Worm (Caenorhabditis elegans) whole organism, mixed stage, embryonic: Measurements from ENCODE around the gene F45C12.17.

ENCODE experiments used
- M03D4.4 ChIP-seq: sonication (generic microtip); optimal IDR thresholded peaks from 2 replicates; lab custom pipeline; 2017; ENCODE audit warnings: mild to moderate bottlenecking, missing genetic modification characterization, missing compliant biosample characterization
- bed-3 ChIP-seq: fragments of 200-800 bp; sonication (Bioruptor generic); optimal IDR thresholded peaks from 3 replicates; lab custom pipeline; 2018; ENCODE audit warnings: mild to moderate bottlenecking, missing genetic modification characterization, moderate library complexity, missing compliant biosample characterization
- blmp-1 ChIP-seq: fragments of 150-350 bp; optimal IDR thresholded peaks from 2 replicates; lab custom pipeline; 2014; ENCODE audit warnings: missing biosample characterization, missing genetic modification characterization
- ceh-39 ChIP-seq: fragments of 150-350 bp; optimal IDR thresholded peaks from 2 replicates; lab custom pipeline; 2014; ENCODE audit warnings: missing biosample characterization, missing genetic modification characterization
- ceh-43 ChIP-seq: fragments of 200-800 bp; sonication (Bioruptor generic); optimal IDR thresholded peaks from 2 replicates; lab custom pipeline; 2018; ENCODE audit warnings: mild to moderate bottlenecking, missing genetic modification characterization, moderate library complexity, missing compliant biosample characterization
- ceh-83 ChIP-seq: fragments of 200-800 bp; sonication (Bioruptor generic); optimal IDR thresholded peaks from 2 replicates; lab custom pipeline; 2018; ENCODE audit warnings: mild to moderate bottlenecking, missing genetic modification characterization, missing compliant biosample characterization
- ces-1 ChIP-seq: fragments of 150-350 bp; optimal IDR thresholded peaks from 2 replicates; lab custom pipeline; 2014; ENCODE audit warnings: missing biosample characterization, missing genetic modification reagents, missing genetic modification characterization
- cnd-1 ChIP-seq: fragments of 200-800 bp; sonication (Bioruptor generic); optimal IDR thresholded peaks from 2 replicates; lab custom pipeline; 2018; ENCODE audit warnings: mild to moderate bottlenecking, missing genetic modification characterization, missing compliant biosample characterization
- drap-1 ChIP-seq: fragments of 200-800 bp; sonication (Bioruptor generic); optimal IDR thresholded peaks from 3 replicates; lab custom pipeline; 2018; ENCODE audit warnings: mild to moderate bottlenecking, missing genetic modification characterization, missing compliant biosample characterization
- elt-1 ChIP-seq: sonication (generic microtip); optimal IDR thresholded peaks from 2 replicates; lab custom pipeline; 2017; ENCODE audit warnings: missing genetic modification characterization, mild to moderate bottlenecking, missing compliant biosample characterization, antibody characterized with exemption, moderate library complexity, borderline replicate concordance; ENCODE audit not compliant: insufficient read depth
- flh-1 ChIP-seq: fragments of 200-800 bp; sonication (Bioruptor generic); optimal IDR thresholded peaks from 2 replicates; lab custom pipeline; 2018; ENCODE audit warnings: mild to moderate bottlenecking, missing genetic modification characterization, moderate library complexity, missing compliant biosample characterization
- ham-2 ChIP-seq: fragments of 200-800 bp; sonication (Bioruptor generic); optimal IDR thresholded peaks from 2 replicates; lab custom pipeline; 2018; ENCODE audit warnings: mild to moderate bottlenecking, missing genetic modification characterization, missing compliant biosample characterization
- hlh-1 ChIP-seq: fragments of 150-350 bp; optimal IDR thresholded peaks from 2 replicates; lab custom pipeline; 2014; ENCODE audit warnings: missing biosample characterization, missing genetic modification reagents, missing genetic modification characterization
- lin-13 ChIP-seq: fragments of 150-350 bp; optimal IDR thresholded peaks from 2 replicates; lab custom pipeline; 2014; ENCODE audit warnings: missing biosample characterization, missing genetic modification characterization
- lin-32 ChIP-seq: fragments of 200-800 bp; sonication (Bioruptor generic); optimal IDR thresholded peaks from 2 replicates; lab custom pipeline; 2018; ENCODE audit warnings: mild to moderate bottlenecking, missing genetic modification characterization, missing compliant biosample characterization
- mep-1 ChIP-seq: fragments of 150-350 bp; optimal IDR thresholded peaks from 2 replicates; lab custom pipeline; 2017; ENCODE audit warnings: missing biosample characterization, missing genetic modification reagents, missing genetic modification characterization, inconsistent platforms
- mls-2 ChIP-seq: sonication (generic microtip); optimal IDR thresholded peaks from 2 replicates; lab custom pipeline; 2016; ENCODE audit warnings: mild to moderate bottlenecking, missing genetic modification characterization, moderate library complexity, missing compliant biosample characterization
- nhr-12 ChIP-seq: fragments of 150-350 bp; optimal IDR thresholded peaks from 2 replicates; lab custom pipeline; 2014; ENCODE audit warnings: missing biosample characterization, missing genetic modification characterization
- nhr-2 ChIP-seq: fragments of 150-350 bp; optimal IDR thresholded peaks from 2 replicates; lab custom pipeline; 2014; ENCODE audit warnings: missing biosample characterization, missing genetic modification characterization
- nhr-237 ChIP-seq: fragments of 150-350 bp; optimal IDR thresholded peaks from 2 replicates; lab custom pipeline; 2014; ENCODE audit warnings: missing biosample characterization, missing genetic modification characterization
- nhr-28 ChIP-seq: fragments of 150-350 bp; optimal IDR thresholded peaks from 2 replicates; lab custom pipeline; 2014; ENCODE audit warnings: missing biosample characterization, missing genetic modification characterization
- nhr-76 ChIP-seq: sonication (generic microtip); optimal IDR thresholded peaks from 2 replicates; lab custom pipeline; 2017; ENCODE audit warnings: missing biosample characterization, missing genetic modification characterization
- sem-2 ChIP-seq: fragments of 200-800 bp; sonication (Bioruptor generic); optimal IDR thresholded peaks from 2 replicates; lab custom pipeline; 2018; ENCODE audit warnings: mild to moderate bottlenecking, missing genetic modification characterization, missing compliant biosample characterization
- snpc-4 ChIP-seq: fragments of 150-350 bp; optimal IDR thresholded peaks from 2 replicates; lab custom pipeline; 2014; ENCODE audit warnings: missing biosample characterization, missing genetic modification characterization
- sptf-1 ChIP-seq: sonication (generic microtip); optimal IDR thresholded peaks from 2 replicates; lab custom pipeline; 2017; ENCODE audit warnings: mild to moderate bottlenecking, missing genetic modification characterization, moderate library complexity, missing compliant biosample characterization
- tbx-8 ChIP-seq: fragments of 200-800 bp; sonication (Bioruptor generic); optimal IDR thresholded peaks from 2 replicates; lab custom pipeline; 2018; ENCODE audit warnings: mild to moderate bottlenecking, missing genetic modification characterization, moderate library complexity, missing compliant biosample characterization
- unc-39 ChIP-seq: fragments of 150-350 bp; optimal IDR thresholded peaks from 2 replicates; lab custom pipeline; 2014; ENCODE audit warnings: missing biosample characterization, missing genetic modification characterization
- unc-62 ChIP-seq: fragments of 150-350 bp; optimal IDR thresholded peaks from 2 replicates; lab custom pipeline; 2014; ENCODE audit warnings: missing biosample characterization, missing genetic modification reagents, missing genetic modification characterization
- zip-8 ChIP-seq: fragments of 150-350 bp; optimal IDR thresholded peaks from 2 replicates; lab custom pipeline; 2014; ENCODE audit warnings: missing biosample characterization, missing genetic modification characterization

The F45C12.17 gene

DNA sequence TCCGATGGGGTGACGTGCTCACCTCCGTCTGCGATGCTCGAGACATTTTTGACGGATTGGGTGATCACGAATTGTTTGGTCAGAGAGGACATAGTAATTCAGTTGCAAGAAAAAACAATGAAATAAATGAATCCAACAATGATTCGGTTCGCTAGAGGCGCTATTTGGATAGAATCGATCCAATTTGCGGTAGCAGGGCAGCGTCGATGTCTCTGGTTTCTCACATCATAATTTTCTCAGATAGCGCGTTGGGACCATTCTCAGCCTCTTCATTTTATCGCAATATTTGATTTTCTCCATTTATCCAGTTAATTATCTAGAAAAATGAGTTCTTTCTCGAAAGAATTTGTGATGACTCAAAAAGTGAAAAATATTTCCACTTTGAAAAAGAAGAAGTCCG lies 19.5 kb upstream of the F45C12.17 start, which contains the start of gene sdz-18:
TSS of gene sdz-18 (minus strand) at position 101 of the 400 bp plus-strand sequence.
- no peak for TF ChIP-seq unc-39 (tag; lab: Kevin White, UChicago)
- no peak for TF ChIP-seq elt-1 (tag; lab: Kevin White, UChicago)
- no peak for TF ChIP-seq tbx-8 (GFP tag; lab: Kevin White, UChicago)
- no peak for TF ChIP-seq nhr-76 (tag; lab: Kevin White, UChicago)
- TF ChIP-seq M03D4.4: no peak
- no peak for TF ChIP-seq unc-62 (GFP tag; lab: Kevin White, UChicago)

DNA sequence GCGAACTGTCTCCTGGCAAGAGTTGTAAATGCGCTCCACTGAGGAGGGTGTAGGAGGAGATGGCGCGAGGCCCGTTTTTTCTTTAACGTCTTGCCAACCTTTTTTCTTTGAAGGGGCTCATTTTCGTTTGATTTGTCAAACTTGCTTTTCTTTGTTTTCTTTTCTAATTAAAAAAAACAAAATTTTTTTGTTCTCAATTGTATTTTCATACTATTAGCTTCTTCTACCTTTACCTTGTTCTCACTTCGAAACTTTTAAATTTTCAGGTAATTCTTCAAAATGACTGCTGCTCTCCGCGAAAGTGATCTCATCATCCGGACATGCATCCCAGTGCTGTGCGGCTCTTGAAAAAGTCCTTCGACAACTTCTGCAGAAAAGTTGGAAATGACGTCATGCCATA lies 16.0 kb upstream of the F45C12.17 start, which contains the start of gene fbxa-184:
TSS of gene fbxa-184 (plus strand) at position 301 of the 400 bp plus-strand sequence.
- TF ChIP-seq unc-62 (GFP tag; lab: Kevin White, UChicago) (no peak), lin-13 (tag; lab: Kevin White, UChicago) (no peak), hlh-1 (no peak), ceh-43 (GFP tag; lab: Kevin White, UChicago) (no peak), zip-8 (no peak), snpc-4 (tag; lab: Kevin White, UChicago) (no peak), sptf-1 (tag; lab: Kevin White, UChicago) (no peak), M03D4.4 (no peak), ceh-83 (no peak), bed-3 (GFP tag; lab: Kevin White, UChicago) (no peak), mls-2 (tag; lab: Kevin White, UChicago) (no peak), sem-2 (GFP tag; lab: Kevin White, UChicago) (no peak)

ce11 chrII:1712938-1713337 lies 13.0 kb upstream of the F45C12.17 start, which contains the start of gene btb-7:
Gene btb-7 (plus strand): TSS chrII:1713238.
- TF ChIP-seq tbx-8 (GFP tag; lab: Kevin White, UChicago): no peak
- no peak for TF ChIP-seq hlh-1
- no peak for TF ChIP-seq nhr-76 (tag; lab: Kevin White, UChicago)
- no peak for TF ChIP-seq ceh-83
- no peak for TF ChIP-seq zip-8
- TF ChIP-seq flh-1 (GFP tag; lab: Kevin White, UChicago): no peak
- no peak for TF ChIP-seq mep-1 (tag; lab: Kevin White, UChicago)
- no peak for TF ChIP-seq drap-1 (GFP tag; lab: Kevin White, UChicago)
- TF ChIP-seq sptf-1 (tag; lab: Kevin White, UChicago): no peak
- TF ChIP-seq nhr-237: no peak
- TF ChIP-seq snpc-4 (tag; lab: Kevin White, UChicago): no peak
- no peak for TF ChIP-seq nhr-28
- no peak for TF ChIP-seq nhr-12 (tag; lab: Kevin White, UChicago)
- TF ChIP-seq lin-32 (GFP tag; lab: Kevin White, UChicago): no peak
- TF ChIP-seq ces-1 (GFP tag; lab: Kevin White, UChicago): no peak

ce11 chrII:1714772-1715353 lies 11.0 kb upstream of the F45C12.17 start, which contains the start of gene btb-6:
Gene btb-6 (plus strand): TSS chrII:1715303.
- TF ChIP-seq unc-39 (tag; lab: Kevin White, UChicago) (no peak), snpc-4 (tag; lab: Kevin White, UChicago) (no peak), nhr-2 (tag; lab: Kevin White, UChicago) (peak; percentile 69), cnd-1 (tag; lab: Kevin White, UChicago) (peak; percentile 4), ceh-39 (tag; lab: Kevin White, UChicago) (peak; percentile 9), bed-3 (GFP tag; lab: Kevin White, UChicago) (no peak), blmp-1 (tag; lab: Kevin White, UChicago) (no peak)

ce11 chrII:1719153-1719552 lies 6.8 kb upstream of the F45C12.17 start, which contains the start of gene fbxb-48:
Gene fbxb-48 (minus strand): TSS chrII:1719253.
- no peak for TF ChIP-seq elt-1 (tag; lab: Kevin White, UChicago)
- TF ChIP-seq ceh-43 (GFP tag; lab: Kevin White, UChicago): no peak
- peak; percentile 50 for TF ChIP-seq hlh-1
- no peak for TF ChIP-seq ceh-39 (tag; lab: Kevin White, UChicago)
- no peak for TF ChIP-seq flh-1 (GFP tag; lab: Kevin White, UChicago)
- TF ChIP-seq nhr-237: no peak
- no peak for TF ChIP-seq nhr-28
- TF ChIP-seq ham-2 (GFP tag; lab: Kevin White, UChicago): no peak
- TF ChIP-seq mep-1 (tag; lab: Kevin White, UChicago): no peak
